Fruit fly (Drosophila melanogaster): ENCODE measurements around the gene mus81.

The mus81 gene

DNA sequence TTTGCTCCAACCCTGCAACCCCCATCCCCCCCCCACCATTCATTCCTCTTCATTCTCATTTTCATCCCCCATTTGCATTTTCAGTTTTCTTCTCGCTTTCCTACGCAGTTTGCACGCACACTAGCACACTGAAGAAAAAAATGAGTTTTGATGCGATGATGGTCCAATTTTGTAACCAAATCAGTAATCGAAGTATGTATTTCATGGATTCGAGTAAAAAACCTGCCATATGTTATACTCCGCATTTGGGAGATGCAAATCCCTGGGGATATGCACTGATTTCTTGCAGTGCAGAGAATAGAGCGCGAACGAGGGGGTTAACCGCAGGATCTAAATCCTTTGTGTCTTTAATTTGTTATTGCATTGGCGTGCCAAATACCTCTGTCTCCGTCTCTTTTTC, 15.0 kb downstream of the mus81 start (continued):
- TF ChIP-seq YL-1 (GFP tag; optimal IDR thresholded peaks at IDR 0.05) (no peak), Doc2 (GFP tag; IDR thresholded peaks at IDR 0.05) (no peak), Hey (tag; optimal IDR thresholded peaks at IDR 0.05) (no peak), fd64A (GFP tag; optimal IDR thresholded peaks at IDR 0.05) (no peak), Trl (optimal IDR thresholded peaks at IDR 0.05) (no peak), Trl (GFP tag; optimal IDR thresholded peaks at IDR 0.05) (peak; percentile 62), CG1832 (GFP tag; optimal IDR thresholded peaks at IDR 0.05) (no peak), Atf6 (GFP tag; IDR thresholded peaks at IDR 0.05) (peak; percentile 31; the same call in 1 of the 2 replicates), Hr39 (optimal IDR thresholded peaks at IDR 0.05) (no peak), Ssrp (tag; optimal IDR thresholded peaks at IDR 0.05) (peak; percentile 57), CG12104 (GFP tag; optimal IDR thresholded peaks at IDR 0.05) (no peak), CG12236 (GFP tag; optimal IDR thresholded peaks at IDR 0.05) (no peak), CG15514 (GFP tag; optimal IDR thresholded peaks at IDR 0.05) (peak; percentile 41), CG12769 (tag; optimal IDR thresholded peaks at IDR 0.05) (peak; percentile 81), fd102C (GFP tag; optimal IDR thresholded peaks at IDR 0.05) (no peak), CG13296 (GFP tag; optimal IDR thresholded peaks at IDR 0.05) (peak; percentile 25), CG2889 (GFP tag; IDR thresholded peaks at IDR 0.05) (no peak), ERR (GFP tag; optimal IDR thresholded peaks at IDR 0.05) (no peak), tup (GFP tag; optimal IDR thresholded peaks at IDR 0.05) (peak; percentile 15), Neu2 (GFP tag; optimal IDR thresholded peaks at IDR 0.05; ENCODE audit: borderline replicate concordance) (no peak), NC2β (GFP tag; optimal IDR thresholded peaks at IDR 0.05) (no peak), sima (GFP tag; optimal IDR thresholded peaks at IDR 0.05) (no peak), CG12219 (GFP tag; optimal IDR thresholded peaks at IDR 0.05) (peak; percentile 57), CG42726 (GFP tag; IDR thresholded peaks at IDR 0.05; ENCODE audit: partially characterized antibody) (no peak), CG3726 (GFP tag; IDR thresholded peaks at IDR 0.05) (0 out of 3 replicates have a peak, but pooled peaks have one; percentile 11), bigmax (GFP tag; optimal IDR thresholded peaks at IDR 0.05) (no peak), nom (GFP tag; optimal IDR thresholded peaks at IDR 0.05) (no peak), tx (GFP tag; optimal IDR thresholded peaks at IDR 0.05) (peak; percentile 37), D19A (tag; optimal IDR thresholded peaks at IDR 0.05) (peak; percentile 51), p53 (GFP tag; optimal IDR thresholded peaks at IDR 0.05) (no peak), Asciz (GFP tag; optimal IDR thresholded peaks at IDR 0.05) (peak; percentile 18), CG33213 (GFP tag; optimal IDR thresholded peaks at IDR 0.05) (peak; percentile 16), Elba2 (GFP tag; optimal IDR thresholded peaks at IDR 0.05) (no peak), CG2120 (GFP tag; optimal IDR thresholded peaks at IDR 0.05) (peak; percentile 68), CkIIα-i1 (GFP tag; IDR thresholded peaks at IDR 0.05) (no peak), pan (optimal IDR thresholded peaks at IDR 0.05) (no peak), pan (GFP tag; optimal IDR thresholded peaks at IDR 0.05 in 1 of 2, IDR thresholded peaks at IDR 0.05 in 1 of 2) (peak in 1 of 2 experiments; percentile 59), Fer1 (GFP tag; optimal IDR thresholded peaks at IDR 0.05) (peak; percentile 75), da (GFP tag; optimal IDR thresholded peaks at IDR 0.05) (no peak), Hmr (GFP tag; optimal IDR thresholded peaks at IDR 0.05) (peak; percentile 65), CG13287 (GFP tag; IDR thresholded peaks at IDR 0.05; ENCODE audit: partially characterized antibody) (no peak), GATAe (GFP tag; conservative IDR thresholded peaks at IDR 0.05) (no peak), Spps (tag; optimal IDR thresholded peaks at IDR 0.05) (no peak), CG10267 (tag; optimal IDR thresholded peaks at IDR 0.05) (peak; percentile 16), C15 (GFP tag; IDR thresholded peaks at IDR 0.05) (no peak), kah (GFP tag; optimal IDR thresholded peaks at IDR 0.05) (no peak), MESR4 (GFP tag; optimal IDR thresholded peaks at IDR 0.05) (no peak), trem (tag; optimal IDR thresholded peaks at IDR 0.05) (no peak), Meics (GFP tag; optimal IDR thresholded peaks at IDR 0.05) (peak; percentile 68), nerfin-1 (tag; optimal IDR thresholded peaks at IDR 0.05) (peak; percentile 26), CG12391 (tag; optimal IDR thresholded peaks at IDR 0.05) (peak; percentile 46), CG18619 (GFP tag; optimal IDR thresholded peaks at IDR 0.05) (peak; percentile 47)
